Worm (Caenorhabditis elegans) whole organism, L1 larva: ENCODE measurements around the gene F59A6.4.

ENCODE experiments used
- C04F5.9 ChIP-seq: sonication (generic microtip); optimal IDR thresholded peaks from 2 replicates; lab custom pipeline; 2016; ENCODE audit warnings: missing genetic modification characterization, missing compliant biosample characterization
- aha-1 ChIP-seq: fragments of 150-350 bp; optimal IDR thresholded peaks from 2 replicates; lab custom pipeline; 2014; ENCODE audit warnings: missing biosample characterization, missing genetic modification characterization
- alr-1 ChIP-seq: fragments of 200-800 bp; sonication (Bioruptor generic); optimal IDR thresholded peaks from 2 replicates; lab custom pipeline; 2018; ENCODE audit warnings: borderline replicate concordance, mild to moderate bottlenecking, missing genetic modification characterization, missing compliant biosample characterization
- ama-1 ChIP-seq: fragments of 150-350 bp; optimal IDR thresholded peaks from 2 replicates; lab custom pipeline; 2014
- efl-1 ChIP-seq, 4 experiments: fragments of 150-350 bp; optimal IDR thresholded peaks in 3 of 4; peaks in 1 of 4; 1 replicate in 1 of 4; 2 replicates in 3 of 4; lab custom pipeline; 2014; ENCODE audit warnings: missing biosample characterization in 2 of 4, missing genetic modification characterization in 2 of 4, missing genetic modification reagents in 2 of 4
- egl-13 ChIP-seq: sonication (generic microtip); optimal IDR thresholded peaks from 2 replicates; lab custom pipeline; 2016; ENCODE audit warnings: missing genotype, missing genetic modification reagents, missing genetic modification characterization, missing compliant biosample characterization
- egl-27 ChIP-seq, 2 experiments: fragments of 150-350 bp in 1 of 2; sonication (generic microtip); optimal IDR thresholded peaks; 3 replicates each; lab custom pipeline; 2017 to 2018; ENCODE audit warnings: missing biosample characterization in 2 of 2, missing genetic modification characterization in 2 of 2, missing genetic modification reagents in 2 of 2
- elt-2 ChIP-seq: sonication (generic microtip); optimal IDR thresholded peaks from 2 replicates; lab custom pipeline; 2016; ENCODE audit warnings: missing genetic modification characterization, mild to moderate bottlenecking, inconsistent platforms, missing compliant biosample characterization, missing genetic modification reagents
- elt-3 ChIP-seq, 6 experiments: fragments of 150-350 bp in 1 of 6; sonication (generic microtip); optimal IDR thresholded peaks; 2 replicates each; lab custom pipeline; 2017 to 2018; ENCODE audit warnings: missing biosample characterization in 6 of 6, missing genetic modification characterization in 6 of 6, inconsistent platforms in 1 of 6
- fkh-10 ChIP-seq: sonication (generic microtip); optimal IDR thresholded peaks from 2 replicates; lab custom pipeline; 2017; ENCODE audit warnings: missing biosample characterization, missing genetic modification reagents, missing genetic modification characterization
- fkh-4 ChIP-seq: sonication (generic microtip); optimal IDR thresholded peaks from 2 replicates; lab custom pipeline; 2016; ENCODE audit warnings: missing compliant biosample characterization, missing genetic modification characterization, borderline replicate concordance
- fkh-8 ChIP-seq: sonication (generic microtip); optimal IDR thresholded peaks from 2 replicates; lab custom pipeline; 2016; ENCODE audit warnings: mild to moderate bottlenecking, missing genetic modification characterization, missing compliant biosample characterization
- grh-1 ChIP-seq: fragments of 200-800 bp; sonication (Bioruptor generic); IDR thresholded peaks from 2 replicates; pipeline ENCODE4 v1.3.6; 2022; ENCODE audit warnings: missing genetic modification reagents, missing genetic modification characterization, missing compliant biosample characterization
- hlh-17 ChIP-seq: fragments of 200-800 bp; sonication (Bioruptor generic); optimal IDR thresholded peaks from 2 replicates; lab custom pipeline; 2018; ENCODE audit warnings: missing genetic modification characterization, mild to moderate bottlenecking, missing compliant biosample characterization, moderate library complexity, borderline replicate concordance
- hpl-2 ChIP-seq: fragments of 150-350 bp; optimal IDR thresholded peaks from 2 replicates; lab custom pipeline; 2014; ENCODE audit warnings: missing biosample characterization, missing genetic modification reagents, missing genetic modification characterization
- jun-1 ChIP-seq: fragments of 150-350 bp; optimal IDR thresholded peaks from 2 replicates; lab custom pipeline; 2014; ENCODE audit warnings: missing biosample characterization, missing genetic modification reagents, missing genetic modification characterization
- lin-14 ChIP-seq: fragments of 200-800 bp; sonication (Bioruptor generic); optimal IDR thresholded peaks from 2 replicates; lab custom pipeline; 2018; ENCODE audit warnings: mild to moderate bottlenecking, missing genetic modification characterization, moderate library complexity, missing compliant biosample characterization
- mab-9 ChIP-seq: fragments of 200-800 bp; sonication (Bioruptor generic); IDR thresholded peaks from 2 replicates; pipeline ENCODE4 v1.3.6; 2022; ENCODE audit warnings: missing genetic modification reagents, missing genetic modification characterization, missing compliant biosample characterization
- mdl-1 ChIP-seq, 2 experiments: fragments of 150-350 bp; optimal IDR thresholded peaks; 2 replicates each; lab custom pipeline; 2014 to 2017; ENCODE audit warnings: missing biosample characterization in 2 of 2, missing genetic modification characterization in 2 of 2, inconsistent platforms in 1 of 2
- nhr-12 ChIP-seq: sonication (generic microtip); optimal IDR thresholded peaks from 2 replicates; lab custom pipeline; 2017; ENCODE audit warnings: missing biosample characterization, missing genetic modification characterization
- nhr-19 ChIP-seq: fragments of 200-800 bp; sonication (Bioruptor generic); conservative IDR thresholded peaks from 2 replicates; pipeline ENCODE4 v1.3.6; 2022; ENCODE audit warnings: missing genetic modification characterization, missing compliant biosample characterization
- nhr-20 ChIP-seq: sonication (generic microtip); optimal IDR thresholded peaks from 2 replicates; lab custom pipeline; 2016; ENCODE audit warnings: mild to moderate bottlenecking, missing genetic modification characterization, missing compliant biosample characterization
- nhr-28 ChIP-seq: fragments of 150-350 bp; optimal IDR thresholded peaks from 2 replicates; lab custom pipeline; 2014; ENCODE audit warnings: missing biosample characterization, missing genetic modification characterization
- nhr-47 ChIP-seq: sonication (generic microtip); optimal IDR thresholded peaks from 2 replicates; lab custom pipeline; 2016; ENCODE audit warnings: mild to moderate bottlenecking, missing genetic modification characterization, moderate library complexity, missing compliant biosample characterization
- nhr-71 ChIP-seq: sonication (generic microtip); optimal IDR thresholded peaks from 2 replicates; lab custom pipeline; 2016; ENCODE audit warnings: mild to moderate bottlenecking, missing genetic modification characterization, moderate library complexity, missing compliant biosample characterization
- nhr-77 ChIP-seq: fragments of 150-350 bp; optimal IDR thresholded peaks from 2 replicates; lab custom pipeline; 2014; ENCODE audit warnings: missing biosample characterization, missing genetic modification characterization
- nhr-85 ChIP-seq: sonication (generic microtip); peaks from one replicate; lab custom pipeline; 2016; ENCODE audit warnings: missing genetic modification characterization, inconsistent platforms, missing compliant biosample characterization
- pag-3 ChIP-seq: sonication (generic microtip); optimal IDR thresholded peaks from 2 replicates; lab custom pipeline; 2017; ENCODE audit warnings: missing genetic modification characterization, mild to moderate bottlenecking, missing compliant biosample characterization, antibody characterized with exemption, borderline replicate concordance; ENCODE audit not compliant: insufficient read depth
- pqm-1 ChIP-seq: sonication (generic microtip); optimal IDR thresholded peaks from 3 replicates; lab custom pipeline; 2017; ENCODE audit warnings: missing biosample characterization, missing genetic modification characterization
- rnt-1 ChIP-seq: sonication (generic microtip); optimal IDR thresholded peaks from 2 replicates; lab custom pipeline; 2016; ENCODE audit warnings: mild to moderate bottlenecking, missing genetic modification characterization, moderate library complexity, missing compliant biosample characterization
- tbx-2 ChIP-seq: sonication (generic microtip); optimal IDR thresholded peaks from 2 replicates; lab custom pipeline; 2016; ENCODE audit warnings: missing genetic modification characterization, missing compliant biosample characterization
- unc-130 ChIP-seq: fragments of 150-350 bp; optimal IDR thresholded peaks from 2 replicates; lab custom pipeline; 2017; ENCODE audit warnings: missing biosample characterization, missing genetic modification characterization, inconsistent platforms
- unc-62 ChIP-seq: fragments of 150-350 bp; optimal IDR thresholded peaks from 2 replicates; lab custom pipeline; 2014; ENCODE audit warnings: missing biosample characterization, missing genetic modification reagents, missing genetic modification characterization
- unc-98 ChIP-seq: fragments of 200-800 bp; sonication (Bioruptor generic); IDR thresholded peaks from 2 replicates; pipeline ENCODE4 v1.3.6; 2022; ENCODE audit warnings: missing genetic modification characterization, missing compliant biosample characterization
- vab-15 ChIP-seq: sonication (generic microtip); optimal IDR thresholded peaks from 2 replicates; lab custom pipeline; 2017; ENCODE audit warnings: missing genotype, mild to moderate bottlenecking, missing genetic modification characterization, missing compliant biosample characterization
- zag-1 ChIP-seq: fragments of 150-350 bp; optimal IDR thresholded peaks from 2 replicates; lab custom pipeline; 2014; ENCODE audit warnings: missing biosample characterization, missing genetic modification characterization
- zip-4 ChIP-seq: fragments of 200-800 bp; sonication (Bioruptor generic); optimal IDR thresholded peaks from 2 replicates; lab custom pipeline; 2018; ENCODE audit warnings: mild to moderate bottlenecking, missing genetic modification characterization, moderate library complexity, missing compliant biosample characterization
- ztf-11 ChIP-seq, 2 experiments: sonication (generic microtip); optimal IDR thresholded peaks; 2 replicates each; lab custom pipeline; 2016 to 2017; ENCODE audit warnings: missing genetic modification characterization in 2 of 2, missing biosample characterization in 1 of 2, missing compliant biosample characterization in 1 of 2

F59A6.4 gene

ce11 chrII:4966576-4966975 is 38.3 kb upstream of the F59A6.4 start:
- TF ChIP-seq jun-1 (tag; lab: Kevin White, UChicago) (no peak), nhr-28 (tag; lab: Kevin White, UChicago) (no peak), nhr-85 (no peak), zip-4 (GFP tag; lab: Kevin White, UChicago) (no peak), mdl-1 (tag; optimal IDR thresholded peaks at IDR 0.05; lab: Kevin White, UChicago) (no peak), vab-15 (no peak), nhr-12 (tag; lab: Kevin White, UChicago) (no peak), pqm-1 (tag; lab: Kevin White, UChicago) (peak; percentile 0), mab-9 (GFP tag; lab: Robert Waterston, UW) (no peak), elt-3 (tag; optimal IDR thresholded peaks at IDR 0.05; lab: Kevin White, UChicago) (no peak), alr-1 (tag; lab: Kevin White, UChicago) (no peak), grh-1 (GFP tag; lab: Robert Waterston, UW) (no peak), nhr-19 (no peak), nhr-47 (tag; lab: Kevin White, UChicago) (no peak), unc-62 (GFP tag; lab: Kevin White, UChicago) (no peak), nhr-20 (tag; lab: Kevin White, UChicago) (no peak), nhr-77 (tag; lab: Kevin White, UChicago) (no peak), pag-3 (no peak), fkh-4 (tag; lab: Kevin White, UChicago) (no peak), lin-14 (peak; percentile 30), rnt-1 (tag; lab: Kevin White, UChicago) (no peak), C04F5.9 (tag; lab: Kevin White, UChicago) (no peak), tbx-2 (no peak), unc-98 (GFP tag; lab: Robert Waterston, UW) (no peak), zag-1 (tag; lab: Kevin White, UChicago) (no peak), efl-1 (optimal IDR thresholded peaks at IDR 0.05; lab: Kevin White, UChicago) (no peak), efl-1 (GFP tag; optimal IDR thresholded peaks at IDR 0.05 in 1 of 2; lab: Kevin White, UChicago) (no peak), elt-2 (peak; percentile 97)

DNA sequence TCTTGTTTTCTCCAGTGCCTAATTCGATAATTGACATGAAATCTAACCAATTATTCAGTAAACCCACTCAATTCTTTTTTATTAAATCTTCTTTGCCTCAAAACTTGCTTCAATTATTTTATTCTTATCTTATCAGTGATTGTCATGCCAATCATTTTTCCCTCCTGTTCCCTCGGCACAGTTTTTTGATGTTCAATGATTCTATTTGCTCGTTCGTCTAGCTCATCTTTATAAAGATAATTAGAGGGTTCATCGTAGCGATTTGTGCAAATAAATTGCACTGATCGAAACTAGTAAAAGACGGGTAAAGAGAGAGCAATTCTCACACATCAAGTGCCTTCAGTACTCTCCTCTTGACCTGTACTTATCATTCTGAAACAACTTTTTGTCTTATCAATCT is 37.2 kb upstream of the F59A6.4 start:
- TF ChIP-seq elt-2, result peak; percentile 84
- no peak for TF ChIP-seq ztf-11 (tag; optimal IDR thresholded peaks at IDR 0.05; lab: Kevin White, UChicago)
- TF ChIP-seq, all 84 proteins: peak for 1

- TF ChIP-seq hpl-2, result no peak
- no peak for TF ChIP-seq ama-1 (lab: Kevin White, UChicago)
- TF ChIP-seq jun-1 (tag; lab: Kevin White, UChicago), result no peak
- TF ChIP-seq egl-27 (tag; optimal IDR thresholded peaks at IDR 0.05; lab: Kevin White, UChicago), result no peak
- TF ChIP-seq egl-13 (tag; lab: Kevin White, UChicago), result no peak
- no peak for TF ChIP-seq aha-1 (tag; lab: Kevin White, UChicago)
- no peak for TF ChIP-seq nhr-71 (tag; lab: Kevin White, UChicago)
- TF ChIP-seq hlh-17 (GFP tag; lab: Kevin White, UChicago), result no peak
- TF ChIP-seq vab-15, result no peak
- TF ChIP-seq unc-62 (GFP tag; lab: Kevin White, UChicago), result no peak
- no peak for TF ChIP-seq fkh-8 (tag; lab: Kevin White, UChicago)
- no peak for TF ChIP-seq fkh-10 (GFP tag; lab: Kevin White, UChicago)
- no peak for TF ChIP-seq unc-130 (tag; lab: Kevin White, UChicago)
Observed at ce11 chrII:4968863-4969262, 36.0 kb upstream of the F59A6.4 start, which contains the start of gene shc-2. Gene shc-2, plus strand, starts transcription at chrII:4969163.
